Fruit fly (Drosophila melanogaster): ENCODE results near the gene Elovl7.

The Elovl7 gene

DNA sequence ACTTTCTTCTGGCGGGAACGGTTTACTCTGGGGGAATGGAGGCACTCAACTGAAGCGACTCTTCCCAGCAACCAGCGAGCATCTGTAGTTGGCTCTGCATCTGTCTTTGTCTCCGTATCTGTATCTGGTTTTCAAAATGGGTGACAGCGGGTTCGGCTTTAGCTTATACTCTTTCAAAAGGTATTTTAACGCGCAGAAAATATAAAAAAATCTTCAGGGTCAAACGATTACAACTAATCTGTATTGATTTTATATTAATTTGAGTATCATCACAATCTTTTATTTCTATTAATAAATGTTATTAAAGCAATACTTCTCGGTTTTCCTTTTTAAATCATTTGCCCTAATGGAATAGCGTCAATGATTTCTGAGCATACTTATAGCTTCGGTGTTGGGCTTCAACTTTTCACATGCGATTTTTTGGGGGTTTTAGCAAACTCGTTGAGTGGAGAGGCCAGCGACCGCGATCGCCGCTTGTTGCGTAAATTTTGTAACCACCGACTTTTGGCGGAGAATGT, 33.9 kb upstream of the Elovl7 start, which contains the start of gene ImpE3 (continued):
- TF ChIP-seq ems (GFP tag; optimal IDR thresholded peaks at IDR 0.05), result no peak
- TF ChIP-seq Myb (GFP tag; optimal IDR thresholded peaks at IDR 0.05), result no peak
- TF ChIP-seq CG17328 (GFP tag; IDR thresholded peaks at IDR 0.05), result no peak
- TF ChIP-seq corto (GFP tag; optimal IDR thresholded peaks at IDR 0.05), result peak; percentile 23
- no peak for TF ChIP-seq NC2α (GFP tag; optimal IDR thresholded peaks at IDR 0.05)

DNA sequence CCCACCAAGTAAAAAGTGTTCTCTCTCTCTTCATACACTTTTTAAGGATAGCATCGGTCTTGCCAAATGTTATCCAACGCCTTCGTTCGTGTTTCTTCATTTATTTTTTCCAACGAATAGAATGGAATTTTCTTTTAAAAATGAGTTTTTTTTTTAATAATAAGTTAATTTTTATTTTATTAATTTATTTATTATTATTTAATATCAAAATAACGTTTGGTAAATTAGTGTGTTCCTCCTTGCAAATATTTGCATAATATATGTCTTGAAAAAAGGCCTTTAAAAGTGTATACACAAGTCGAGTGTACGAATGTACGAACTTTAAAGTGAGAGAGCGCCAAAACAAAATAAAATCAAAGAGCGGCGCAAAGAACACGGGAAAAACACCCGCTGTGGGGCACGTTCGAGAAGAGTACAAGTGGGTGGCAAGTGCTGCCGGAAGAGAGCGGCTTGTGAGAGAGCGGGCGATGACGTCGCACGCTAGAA, 31.6 kb upstream of the Elovl7 start:
- TF ChIP-seq CG11695 (GFP tag; IDR thresholded peaks at IDR 0.05) (peak; percentile 84), Ets97D (GFP tag; optimal IDR thresholded peaks at IDR 0.05) (no peak), ssp (GFP tag; IDR thresholded peaks at IDR 0.05) (no peak; the same call in none of the 2 replicates), pros (GFP tag; optimal IDR thresholded peaks at IDR 0.05) (no peak), gro (GFP tag; optimal IDR thresholded peaks at IDR 0.05) (no peak), CG34376 (GFP tag; optimal IDR thresholded peaks at IDR 0.05) (no peak), CG17328 (GFP tag; IDR thresholded peaks at IDR 0.05) (peak; percentile 66), CG10267 (tag; optimal IDR thresholded peaks at IDR 0.05) (peak; percentile 82), CG14860 (GFP tag; IDR thresholded peaks at IDR 0.05; ENCODE audit: partially characterized antibody) (no peak), inv (GFP tag; IDR thresholded peaks at IDR 0.05; ENCODE audit: partially characterized antibody) (no peak), ase (GFP tag; IDR thresholded peaks at IDR 0.05) (peak; percentile 49; the same call in 2 of the 3 replicates), aop (GFP tag; IDR thresholded peaks at IDR 0.05) (no peak), croc (GFP tag; conservative IDR thresholded peaks at IDR 0.05) (peak; percentile 64; the same call in 2 of the 3 replicates), salm (tag; optimal IDR thresholded peaks at IDR 0.05) (peak; percentile 89), D19A (tag; optimal IDR thresholded peaks at IDR 0.05) (peak; percentile 100), CG9215 (GFP tag; IDR thresholded peaks at IDR 0.05) (peak; percentile 68), CG10366 (GFP tag; IDR thresholded peaks at IDR 0.05) (peak; percentile 81), toy (GFP tag; IDR thresholded peaks at IDR 0.05) (no peak), Adf1 (GFP tag; IDR thresholded peaks at IDR 0.05) (peak; percentile 26; the same call in 1 of the 2 replicates), CG1792 (GFP tag; optimal IDR thresholded peaks at IDR 0.05) (no peak), CG6791 (GFP tag; IDR thresholded peaks at IDR 0.05; ENCODE audit: partially characterized antibody) (peak; percentile 39; the same call in 1 of the 3 replicates), B-H2 (GFP tag; optimal IDR thresholded peaks at IDR 0.05) (no peak), sna (GFP tag; IDR thresholded peaks at IDR 0.05; ENCODE audit: partially characterized antibody) (no peak), CG2889 (GFP tag; IDR thresholded peaks at IDR 0.05) (0 out of 3 replicates have a peak, but pooled peaks have one; percentile 13), schlank (tag; optimal IDR thresholded peaks at IDR 0.05) (peak; percentile 48), CG1024 (GFP tag; IDR thresholded peaks at IDR 0.05) (no peak), ato (GFP tag; IDR thresholded peaks at IDR 0.05; ENCODE audit: partially characterized antibody) (no peak), Pdp1 (GFP tag; optimal IDR thresholded peaks at IDR 0.05) (peak; percentile 45 to 66), lbe (GFP tag; optimal IDR thresholded peaks at IDR 0.05) (peak; percentile 46), CG17568 (GFP tag; optimal IDR thresholded peaks at IDR 0.05) (peak; percentile 50), Atf6 (GFP tag; IDR thresholded peaks at IDR 0.05) (no peak; the same call in 1 of the 2 replicates), CG5953 (GFP tag; IDR thresholded peaks at IDR 0.05) (peak; percentile 67), hth (optimal IDR thresholded peaks at IDR 0.05) (no peak), CG18011 (GFP tag; optimal IDR thresholded peaks at IDR 0.05) (peak; percentile 40), CG7556 (GFP tag; optimal IDR thresholded peaks at IDR 0.05) (peak; percentile 98), CG10274 (GFP tag; optimal IDR thresholded peaks at IDR 0.05) (peak; percentile 39), Dip2 (GFP tag; IDR thresholded peaks at IDR 0.05) (no peak), corto (GFP tag; optimal IDR thresholded peaks at IDR 0.05) (peak; percentile 29), CG12942 (GFP tag; optimal IDR thresholded peaks at IDR 0.05) (peak; percentile 81), Vsx1 (GFP tag; optimal IDR thresholded peaks at IDR 0.05) (no peak), unc-4 (GFP tag; IDR thresholded peaks at IDR 0.05; ENCODE audit: partially characterized antibody) (no peak), crp (GFP tag; optimal IDR thresholded peaks at IDR 0.05) (peak in 1 of 2 experiments; percentile 29), CG11093 (GFP tag; IDR thresholded peaks at IDR 0.05) (peak; percentile 34; the same call in 1 of the 3 replicates), CG3995 (GFP tag; optimal IDR thresholded peaks at IDR 0.05) (no peak), luna (GFP tag; optimal IDR thresholded peaks at IDR 0.05) (no peak)

All from whole organism, embryonic.